Fruit fly (Drosophila melanogaster) whole organism, embryonic: ENCODE results near the gene CG16826.

ENCODE experiments used
- Ada2b ChIP-seq: fragments of 200-800 bp; sonication (Bioruptor generic); IDR thresholded peaks from 2 replicates; pipeline ENCODE4 v1.3.6; 2022; ENCODE audit warnings: missing biosample characterization, missing genetic modification characterization
- B-H2 ChIP-seq: fragments of 200-800 bp; sonication (Bioruptor generic); optimal IDR thresholded peaks from 2 replicates; lab custom pipeline; 2018; ENCODE audit warnings: missing biosample characterization, mild to moderate bottlenecking, missing genetic modification characterization
- BEAF-32 ChIP-seq: fragments of 200-800 bp; sonication (Bioruptor generic); optimal IDR thresholded peaks from 3 replicates; lab custom pipeline; 2017; ENCODE audit warnings: missing biosample characterization, missing genetic modification characterization, mild to moderate bottlenecking, moderate library complexity, missing genetic modification reagents
- Bgb ChIP-seq: fragments of 200-800 bp; sonication (Bioruptor generic); IDR thresholded peaks from 2 replicates; pipeline ENCODE4 v1.3.6; 2022; ENCODE audit warnings: missing biosample characterization, missing genetic modification characterization; ENCODE audit not compliant: partially characterized antibody
- CG10366 ChIP-seq: fragments of 200-800 bp; sonication (Bioruptor generic); IDR thresholded peaks from 2 replicates; pipeline ENCODE4 v1.3.6; 2022; ENCODE audit warnings: missing biosample characterization, missing genetic modification characterization
- CG11456 ChIP-seq: fragments of 200-800 bp; sonication (Bioruptor generic); IDR thresholded peaks from 3 replicates; pipeline ENCODE4 v1.3.6; 2022; ENCODE audit warnings: missing biosample characterization, missing genetic modification characterization
- CG12155 ChIP-seq: fragments of 200-800 bp; sonication (Bioruptor generic); optimal IDR thresholded peaks from 3 replicates; lab custom pipeline; 2016; ENCODE audit warnings: missing biosample characterization, missing genetic modification characterization
- CG12744 ChIP-seq: fragments of 200-800 bp; sonication (Bioruptor generic); optimal IDR thresholded peaks from 2 replicates; lab custom pipeline; 2016; ENCODE audit warnings: missing biosample characterization, missing genetic modification characterization
- CG13775 ChIP-seq: fragments of 200-800 bp; sonication (Bioruptor generic); optimal IDR thresholded peaks from 3 replicates; lab custom pipeline; 2017; ENCODE audit warnings: missing biosample characterization, mild to moderate bottlenecking, missing genetic modification characterization
- CG15073 ChIP-seq: fragments of 200-800 bp; sonication (Bioruptor generic); optimal IDR thresholded peaks from 2 replicates; lab custom pipeline; 2016; ENCODE audit warnings: missing biosample characterization, missing genetic modification characterization
- CG1603 ChIP-seq: fragments of 200-800 bp; sonication (Bioruptor generic); optimal IDR thresholded peaks from 2 replicates; lab custom pipeline; 2019; ENCODE audit warnings: missing biosample characterization, mild to moderate bottlenecking, missing genetic modification characterization, moderate library complexity
- CG17385 ChIP-seq: fragments of 200-800 bp; sonication (Bioruptor generic); optimal IDR thresholded peaks from 3 replicates; lab custom pipeline; 2018; ENCODE audit warnings: missing biosample characterization, mild to moderate bottlenecking, missing genetic modification characterization
- CG2120 ChIP-seq: fragments of 200-800 bp; sonication (Bioruptor generic); optimal IDR thresholded peaks from 3 replicates; lab custom pipeline; 2016; ENCODE audit warnings: missing biosample characterization, missing genetic modification characterization
- CG2199 ChIP-seq: fragments of 200-800 bp; sonication (Bioruptor generic); IDR thresholded peaks from 3 replicates; pipeline ENCODE4 v1.3.6; 2022; ENCODE audit warnings: missing biosample characterization, missing genetic modification characterization
- CG30403 ChIP-seq: fragments of 200-800 bp; sonication (Bioruptor generic); optimal IDR thresholded peaks from 3 replicates; lab custom pipeline; 2016; ENCODE audit warnings: missing biosample characterization, missing genetic modification characterization
- CG32767 ChIP-seq: fragments of 200-800 bp; sonication (Bioruptor generic); IDR thresholded peaks from 2 replicates; pipeline ENCODE4 v1.3.6; 2022; ENCODE audit warnings: missing biosample characterization, missing genetic modification characterization
- CG34224 ChIP-seq: fragments of 200-800 bp; sonication (Bioruptor generic); IDR thresholded peaks from 3 replicates; pipeline ENCODE4 v1.3.6; 2022; ENCODE audit warnings: missing biosample characterization, missing genetic modification characterization; ENCODE audit not compliant: partially characterized antibody
- CG4820 ChIP-seq: fragments of 200-800 bp; sonication (Bioruptor generic); optimal IDR thresholded peaks from 3 replicates; lab custom pipeline; 2016; ENCODE audit warnings: missing biosample characterization, missing genetic modification characterization
- CG6765 ChIP-seq: fragments of 200-800 bp; sonication (Bioruptor generic); optimal IDR thresholded peaks from 3 replicates; lab custom pipeline; 2017; ENCODE audit warnings: missing biosample characterization, mild to moderate bottlenecking, missing genetic modification characterization
- CG7963 ChIP-seq: fragments of 200-800 bp; sonication (Bioruptor generic); IDR thresholded peaks from 3 replicates; pipeline ENCODE4 v1.3.6; 2022; ENCODE audit warnings: missing biosample characterization, missing genetic modification characterization; ENCODE audit not compliant: partially characterized antibody
- CG9727 ChIP-seq: fragments of 200-800 bp; sonication (Bioruptor generic); optimal IDR thresholded peaks from 3 replicates; lab custom pipeline; 2017; ENCODE audit warnings: missing biosample characterization, mild to moderate bottlenecking, missing genetic modification characterization
- CG9932 ChIP-seq: fragments of 200-800 bp; sonication (Bioruptor generic); IDR thresholded peaks from 2 replicates; pipeline ENCODE4 v1.3.6; 2022; ENCODE audit warnings: missing biosample characterization, missing genetic modification characterization
- Chrac-16 ChIP-seq: fragments of 200-800 bp; sonication (Bioruptor generic); optimal IDR thresholded peaks from 3 replicates; lab custom pipeline; 2016; ENCODE audit warnings: missing biosample characterization, missing genetic modification characterization
- Doc2 ChIP-seq: fragments of 200-800 bp; sonication (Bioruptor generic); IDR thresholded peaks from 2 replicates; pipeline ENCODE4 v1.3.6; 2022; ENCODE audit warnings: missing biosample characterization, missing genetic modification characterization
- GATAe ChIP-seq: fragments of 200-800 bp; sonication (Bioruptor generic); conservative IDR thresholded peaks from 2 replicates; pipeline ENCODE4 v1.3.6; 2022; ENCODE audit warnings: missing biosample characterization, missing genetic modification characterization
- HmgD ChIP-seq: fragments of 200-800 bp; sonication (Bioruptor generic); optimal IDR thresholded peaks from 3 replicates; lab custom pipeline; 2016; ENCODE audit warnings: missing biosample characterization, missing genetic modification characterization
- HmgZ ChIP-seq: fragments of 200-800 bp; sonication (Bioruptor generic); optimal IDR thresholded peaks from 2 replicates; lab custom pipeline; 2018; ENCODE audit warnings: missing biosample characterization, mild to moderate bottlenecking, missing genetic modification characterization
- Hr78 ChIP-seq, 2 experiments: fragments of 200-800 bp in 1 of 2; fragments of >200 bp in 1 of 2; sonication (Bioruptor generic) in 1 of 2; optimal IDR thresholded peaks; 2 replicates each; lab custom pipeline; 2017 to 2019; ENCODE audit warnings: missing biosample characterization in 2 of 2, missing genetic modification characterization in 2 of 2, mild to moderate bottlenecking in 1 of 2, moderate library complexity in 1 of 2
- MBD-R2 ChIP-seq: fragments of 200-800 bp; sonication (Bioruptor generic); IDR thresholded peaks from 2 replicates; pipeline ENCODE4 v1.3.6; 2022; ENCODE audit warnings: missing biosample characterization, missing genetic modification characterization
- Ptx1 ChIP-seq: fragments of 200-800 bp; sonication (Bioruptor generic); IDR thresholded peaks from 2 replicates; pipeline ENCODE4 v1.3.6; 2022; ENCODE audit warnings: missing biosample characterization, missing genetic modification characterization
- YL-1 ChIP-seq: fragments of 200-800 bp; sonication (Bioruptor generic); optimal IDR thresholded peaks from 3 replicates; lab custom pipeline; 2017; ENCODE audit warnings: missing biosample characterization, mild to moderate bottlenecking, missing genetic modification characterization
- az2 ChIP-seq: fragments of 200-800 bp; sonication (Bioruptor generic); optimal IDR thresholded peaks from 3 replicates; lab custom pipeline; 2016; ENCODE audit warnings: missing biosample characterization, missing genetic modification characterization
- chm ChIP-seq: fragments of 200-800 bp; sonication (Bioruptor generic); IDR thresholded peaks from 2 replicates; pipeline ENCODE4 v1.3.6; 2022; ENCODE audit warnings: missing biosample characterization, missing genetic modification characterization
- dm ChIP-seq: fragments of 200-800 bp; sonication (Bioruptor generic); optimal IDR thresholded peaks from 3 replicates; lab custom pipeline; 2016; ENCODE audit warnings: missing biosample characterization, missing genetic modification characterization
- dmrt11E ChIP-seq: fragments of 200-800 bp; sonication (Bioruptor generic); optimal IDR thresholded peaks from 3 replicates; lab custom pipeline; 2018; ENCODE audit warnings: missing biosample characterization, mild to moderate bottlenecking, missing genetic modification characterization, moderate library complexity
- eve ChIP-seq, 2 experiments: fragments of >200 bp; optimal IDR thresholded peaks; 2 replicates each; lab custom pipeline; 2017; ENCODE audit warnings: missing biosample characterization in 2 of 2, missing genetic modification characterization in 2 of 2
- fd3F ChIP-seq: fragments of 200-800 bp; sonication (Bioruptor generic); optimal IDR thresholded peaks from 2 replicates; lab custom pipeline; 2018; ENCODE audit warnings: missing biosample characterization, mild to moderate bottlenecking, missing genetic modification characterization, moderate library complexity
- jing ChIP-seq: fragments of 200-800 bp; sonication (Bioruptor generic); optimal IDR thresholded peaks from 2 replicates; lab custom pipeline; 2018; ENCODE audit warnings: missing biosample characterization, mild to moderate bottlenecking, missing genetic modification characterization
- nerfin-2 ChIP-seq: fragments of 200-800 bp; sonication (Bioruptor generic); IDR thresholded peaks from 2 replicates; pipeline ENCODE4 v1.3.6; 2022; ENCODE audit warnings: missing biosample characterization, missing genetic modification characterization; ENCODE audit not compliant: partially characterized antibody
- org-1 ChIP-seq: fragments of 200-800 bp; sonication (Bioruptor generic); optimal IDR thresholded peaks from 2 replicates; lab custom pipeline; 2017; ENCODE audit warnings: missing biosample characterization, missing genetic modification characterization
- p53 ChIP-seq: fragments of 200-800 bp; sonication (Bioruptor generic); optimal IDR thresholded peaks from 2 replicates; lab custom pipeline; 2016; ENCODE audit warnings: missing biosample characterization, missing genetic modification characterization
- pros ChIP-seq: fragments of 200-800 bp; sonication (Bioruptor generic); optimal IDR thresholded peaks from 3 replicates; lab custom pipeline; 2019; ENCODE audit warnings: missing biosample characterization, mild to moderate bottlenecking, missing genetic modification characterization, moderate library complexity
- pzg ChIP-seq: fragments of 200-800 bp; sonication (Bioruptor generic); optimal IDR thresholded peaks from 3 replicates; lab custom pipeline; 2018; ENCODE audit warnings: missing biosample characterization, mild to moderate bottlenecking, missing genetic modification characterization, moderate library complexity
- sens-2 ChIP-seq: fragments of 200-800 bp; sonication (Bioruptor generic); IDR thresholded peaks from 2 replicates; pipeline ENCODE4 v1.3.6; 2022; ENCODE audit warnings: missing biosample characterization, missing genetic modification characterization
- sim ChIP-seq: fragments of 200-800 bp; sonication (Bioruptor generic); IDR thresholded peaks from 2 replicates; pipeline ENCODE4 v1.3.6; 2022; ENCODE audit warnings: missing biosample characterization, missing genetic modification characterization
- so ChIP-seq: fragments of 200-800 bp; sonication (Bioruptor generic); IDR thresholded peaks from 3 replicates; pipeline ENCODE4 v1.3.6; 2022; ENCODE audit warnings: missing biosample characterization, missing genetic modification characterization
- stwl ChIP-seq: fragments of 200-800 bp; sonication (Bioruptor generic); optimal IDR thresholded peaks from 3 replicates; lab custom pipeline; 2018; ENCODE audit warnings: missing biosample characterization, mild to moderate bottlenecking, missing genetic modification characterization, moderate library complexity
- toy ChIP-seq: fragments of 200-800 bp; sonication (Bioruptor generic); IDR thresholded peaks from 2 replicates; pipeline ENCODE4 v1.3.6; 2022; ENCODE audit warnings: missing biosample characterization, missing genetic modification characterization
- twi ChIP-seq: fragments of 200-800 bp; optimal IDR thresholded peaks from 2 replicates; lab custom pipeline; 2019; ENCODE audit warnings: missing biosample characterization, mild to moderate bottlenecking, missing genetic modification characterization, moderate library complexity
- wor ChIP-seq: fragments of 200-800 bp; sonication (Bioruptor generic); IDR thresholded peaks from 2 replicates; pipeline ENCODE4 v1.3.6; 2022; ENCODE audit warnings: missing biosample characterization, missing genetic modification characterization

CG16826 gene

dm6 chr2L:13366109-13366747 lies 18.7 kb downstream of the CG16826 start, which contains the start of the genes Nnp-1 and Grx3 (continued):
- TF ChIP-seq dmrt11E (tag; lab: Kevin White, UChicago) (peak; percentile 61), CG4820 (GFP tag; lab: Kevin White, UChicago) (peak; percentile 45), BEAF-32 (GFP tag; lab: Kevin White, UChicago) (peak; percentile 41), eve (GFP tag; optimal IDR thresholded peaks at IDR 0.05; lab: Kevin White, UChicago) (no peak), sim (GFP tag; lab: Robert Waterston, UW) (no peak), Ptx1 (GFP tag; lab: Robert Waterston, UW) (peak; percentile 59), nerfin-2 (GFP tag; lab: Robert Waterston, UW) (no peak), CG12155 (peak; percentile 61), CG34224 (GFP tag; lab: Robert Waterston, UW) (0 out of 3 replicates have a peak, but pooled peaks have one; percentile 11), MBD-R2 (GFP tag; lab: Robert Waterston, UW) (peak; percentile 57), p53 (no peak), dm (GFP tag; lab: Kevin White, UChicago) (peak; percentile 88), jing (GFP tag; lab: Kevin White, UChicago) (no peak), Hr78 (GFP tag; optimal IDR thresholded peaks at IDR 0.05; lab: Kevin White, UChicago) (no peak), toy (GFP tag; lab: Robert Waterston, UW) (no peak), CG30403 (GFP tag; lab: Kevin White, UChicago) (peak; percentile 57), CG2120 (GFP tag; lab: Kevin White, UChicago) (peak; percentile 52), HmgZ (peak; percentile 52), CG13775 (peak; percentile 44), twi (tag; lab: Kevin White, UChicago) (peak; percentile 59), CG11456 (no peak), GATAe (GFP tag; lab: Robert Waterston, UW) (no peak), CG17385 (peak; percentile 51), so (no peak), CG10366 (GFP tag; lab: Robert Waterston, UW) (no peak; the same call in 1 of the 2 replicates), B-H2 (peak; percentile 73), org-1 (GFP tag; lab: Kevin White, UChicago) (no peak), Ada2b (GFP tag; lab: Robert Waterston, UW) (no peak), HmgD (no peak), stwl (peak; percentile 49), chm (GFP tag; lab: Robert Waterston, UW) (no peak), CG6765 (GFP tag; lab: Kevin White, UChicago) (no peak), pzg (GFP tag; lab: Kevin White, UChicago) (peak; percentile 49), sens-2 (no peak), CG9727 (GFP tag; lab: Kevin White, UChicago) (no peak), CG7963 (GFP tag; lab: Robert Waterston, UW) (no peak), CG12744 (GFP tag; lab: Kevin White, UChicago) (no peak), YL-1 (GFP tag; lab: Kevin White, UChicago) (peak; percentile 78), Chrac-16 (GFP tag; lab: Kevin White, UChicago) (peak; percentile 35), CG15073 (GFP tag; lab: Kevin White, UChicago) (no peak), CG1603 (no peak), CG9932 (GFP tag; lab: Robert Waterston, UW) (peak; percentile 71), wor (no peak), pros (no peak), az2 (GFP tag; lab: Kevin White, UChicago) (peak; percentile 21), CG2199 (GFP tag; lab: Robert Waterston, UW) (no peak), Bgb (GFP tag; lab: Robert Waterston, UW) (0 out of 2 replicates have a peak, but pooled peaks have one; percentile 7), Doc2 (GFP tag; lab: Robert Waterston, UW) (no peak), fd3F (GFP tag; lab: Kevin White, UChicago) (peak; percentile 51), CG32767 (GFP tag; lab: Robert Waterston, UW) (peak; percentile 26; the same call in 1 of the 2 replicates)
